Fruit fly (Drosophila melanogaster): ENCODE measurements around the gene Rop.

Rop gene

DNA sequence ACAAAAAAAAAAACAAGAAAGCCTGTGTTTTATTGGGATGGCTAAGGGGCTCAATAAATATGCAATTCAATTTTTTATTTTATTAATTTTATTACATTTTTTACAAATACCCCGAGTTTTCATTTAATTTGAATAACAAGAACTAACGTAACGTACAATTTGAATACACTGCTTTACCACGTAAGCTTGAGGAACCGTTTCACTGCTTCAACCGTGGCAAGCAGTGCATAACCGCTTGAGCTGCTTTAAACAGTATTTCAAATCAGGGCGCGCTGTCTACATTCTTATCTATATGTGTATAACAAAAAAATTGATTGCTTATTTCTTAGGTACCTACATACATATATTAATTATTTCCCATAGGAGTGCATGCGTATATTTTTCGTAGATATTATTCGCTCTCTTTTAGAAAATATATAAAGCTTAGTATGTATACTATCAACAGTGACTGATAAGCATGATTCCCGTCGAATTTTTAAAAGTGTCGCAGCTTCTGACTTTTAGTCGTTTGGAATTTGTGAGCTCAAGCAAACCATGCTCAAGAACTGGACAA lies 46.0 kb downstream of the Rop start, which contains the start of gene CG14990 (continued):
- peak; percentile 95 for TF ChIP-seq Myb (GFP tag; optimal IDR thresholded peaks at IDR 0.05)
- peak; percentile 12 for TF ChIP-seq CG15514 (GFP tag; optimal IDR thresholded peaks at IDR 0.05)
- TF ChIP-seq CG17912 (GFP tag; optimal IDR thresholded peaks at IDR 0.05): peak; percentile 4
- TF ChIP-seq HLH4C (GFP tag; IDR thresholded peaks at IDR 0.05; ENCODE audit: partially characterized antibody): 0 out of 3 replicates have a peak, but pooled peaks have one; percentile 19
- TF ChIP-seq CG17568 (GFP tag; optimal IDR thresholded peaks at IDR 0.05): no peak
- peak; percentile 56; the same call in 2 of the 3 replicates for TF ChIP-seq Opbp (GFP tag; IDR thresholded peaks at IDR 0.05; ENCODE audit: partially characterized antibody)
- TF ChIP-seq CG5180 (GFP tag; optimal IDR thresholded peaks at IDR 0.05): no peak
- TF ChIP-seq nmo (GFP tag; optimal IDR thresholded peaks at IDR 0.05): peak; percentile 38
- peak; percentile 25 for TF ChIP-seq CG12659 (GFP tag; optimal IDR thresholded peaks at IDR 0.05)
- TF ChIP-seq CG12391 (tag; optimal IDR thresholded peaks at IDR 0.05): peak; percentile 10
- 0 out of 2 replicates have a peak, but pooled peaks have one; percentile 13 for TF ChIP-seq Atf6 (GFP tag; IDR thresholded peaks at IDR 0.05)
- TF ChIP-seq pzg (GFP tag; optimal IDR thresholded peaks at IDR 0.05): peak; percentile 30
- no peak for TF ChIP-seq Ssrp (tag; optimal IDR thresholded peaks at IDR 0.05)
- TF ChIP-seq CG2199 (GFP tag; IDR thresholded peaks at IDR 0.05): peak; percentile 90

- TF ChIP-seq Ets65A (GFP tag) (no peak), NfI (GFP tag; optimal IDR thresholded peaks at IDR 0.05) (no peak), CG11696 (GFP tag; IDR thresholded peaks at IDR 0.05) (no peak), CG1832 (GFP tag; optimal IDR thresholded peaks at IDR 0.05) (peak; percentile 56), CG18476 (GFP tag; optimal IDR thresholded peaks at IDR 0.05) (no peak), CG2116 (GFP tag; optimal IDR thresholded peaks at IDR 0.05) (no peak), CG4854 (GFP tag; optimal IDR thresholded peaks at IDR 0.05) (no peak), CG6175 (GFP tag; IDR thresholded peaks at IDR 0.05) (no peak), CG11085 (GFP tag; IDR thresholded peaks at IDR 0.05) (no peak), CG14050 (GFP tag; IDR thresholded peaks at IDR 0.05) (no peak), GATAe (GFP tag; conservative IDR thresholded peaks at IDR 0.05) (no peak), fru (optimal IDR thresholded peaks at IDR 0.05) (no peak), CG6683 (GFP tag; optimal IDR thresholded peaks at IDR 0.05) (no peak), seq (GFP tag; IDR thresholded peaks at IDR 0.05) (peak; percentile 74; the same call in 1 of the 2 replicates), abd-A (tag; optimal IDR thresholded peaks at IDR 0.05) (peak; percentile 35), az2 (GFP tag; optimal IDR thresholded peaks at IDR 0.05) (no peak), CG31224 (GFP tag; IDR thresholded peaks at IDR 0.05) (no peak), Dip2 (GFP tag; IDR thresholded peaks at IDR 0.05) (no peak), CG14965 (GFP tag; optimal IDR thresholded peaks at IDR 0.05; ENCODE audit: borderline replicate concordance) (no peak), p53 (GFP tag; optimal IDR thresholded peaks at IDR 0.05) (no peak), Sox100B (GFP tag; optimal IDR thresholded peaks at IDR 0.05) (no peak), Nf-YC (tag; optimal IDR thresholded peaks at IDR 0.05) (peak; percentile 96), ewg (GFP tag; optimal IDR thresholded peaks at IDR 0.05) (peak; percentile 93), Blimp-1 (GFP tag; optimal IDR thresholded peaks at IDR 0.05) (no peak), eve (GFP tag; optimal IDR thresholded peaks at IDR 0.05) (no peak), gcm (GFP tag; optimal IDR thresholded peaks at IDR 0.05) (no peak), Elba2 (GFP tag; optimal IDR thresholded peaks at IDR 0.05) (no peak), HmgZ (tag; optimal IDR thresholded peaks at IDR 0.05) (no peak), gfzf (GFP tag; optimal IDR thresholded peaks at IDR 0.05) (no peak), Gug (GFP tag; IDR thresholded peaks at IDR 0.05) (no peak), CG6272 (GFP tag; IDR thresholded peaks at IDR 0.05) (no peak), D19B (GFP tag; optimal IDR thresholded peaks at IDR 0.05) (no peak), CG33557 (GFP tag; optimal IDR thresholded peaks at IDR 0.05) (no peak), CG12744 (GFP tag; optimal IDR thresholded peaks at IDR 0.05) (no peak), mld (GFP tag; IDR thresholded peaks at IDR 0.05; ENCODE audit: partially characterized antibody) (no peak)
These were observed 50.1 kb downstream of the Rop start, which contains the start of gene Gad1 for dm6 chr3L:4088694-4089190. TSS of gene Gad1 (minus strand) at chr3L:4088744.
